Worm (Caenorhabditis elegans): Measurements from ENCODE around the gene ufbp-1.
A peak's percentile ranks its signal among the peaks of the same experiment; 100 is the strongest.

The ufbp-1 gene

ce11 chrIII:8467520-8467919 is 24.1 kb upstream of the ufbp-1 start:
- no peak for TF ChIP-seq spr-1 (tag; optimal IDR thresholded peaks at IDR 0.05)
- no peak for TF ChIP-seq zfp-2 (tag; optimal IDR thresholded peaks at IDR 0.05)
- TF ChIP-seq unc-62 (GFP tag; optimal IDR thresholded peaks at IDR 0.05 in 1 of 2) = peak in 1 of 2 experiments; percentile 81
- no peak for TF ChIP-seq unc-62 (tag; optimal IDR thresholded peaks at IDR 0.05)
- no peak for TF ChIP-seq nhr-48 (tag; optimal IDR thresholded peaks at IDR 0.05)
- TF ChIP-seq ces-1 (GFP tag; optimal IDR thresholded peaks at IDR 0.05) = no peak
- TF ChIP-seq F10B5.3 (tag; optimal IDR thresholded peaks at IDR 0.05) = no peak
- TF ChIP-seq nhr-28 (tag; optimal IDR thresholded peaks at IDR 0.05) = no peak
- TF ChIP-seq Y5F2A.4 (GFP tag; optimal IDR thresholded peaks at IDR 0.05) = no peak
- no peak for TF ChIP-seq nhr-42 (GFP tag; IDR thresholded peaks at IDR 0.05)
- peak; percentile 90 for TF ChIP-seq aha-1 (tag)

- TF ChIP-seq ZK546.5 (tag; optimal IDR thresholded peaks at IDR 0.05) = no peak
- no peak for TF ChIP-seq zip-11 (GFP tag; IDR thresholded peaks at IDR 0.05)
Measured at ce11 chrIII:8466735-8467134, 23.3 kb upstream of the ufbp-1 start, which contains the start of gene mig-39. TSS of gene mig-39 (plus strand) at chrIII:8467035.

DNA sequence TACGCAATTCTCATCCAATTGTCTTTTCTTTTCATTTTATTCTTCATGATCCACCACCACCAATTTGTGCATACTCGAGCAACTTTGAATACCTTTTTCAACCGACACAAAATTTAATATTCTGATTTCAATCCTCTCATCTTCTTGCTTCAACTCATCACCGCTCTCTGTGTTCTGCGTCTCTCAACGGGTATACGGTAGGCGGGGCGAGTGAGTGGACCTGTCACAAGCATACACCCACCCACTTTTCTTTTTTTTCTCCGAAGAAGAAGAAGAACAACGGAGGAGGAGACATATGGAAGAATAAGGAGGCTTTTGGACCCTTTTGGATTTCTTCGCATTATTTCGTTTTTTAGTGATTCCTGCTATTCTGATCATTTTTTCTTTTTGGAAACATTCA is 18.0 kb upstream of the ufbp-1 start:
- TF ChIP-seq pha-4 (GFP tag; IDR thresholded peaks at IDR 0.05) (no peak), pha-4 (tag; optimal IDR thresholded peaks at IDR 0.05) (no peak), nhr-48 (tag; optimal IDR thresholded peaks at IDR 0.05) (no peak), F10B5.3 (tag; optimal IDR thresholded peaks at IDR 0.05) (no peak), lsy-2 (tag; optimal IDR thresholded peaks at IDR 0.05) (peak in 1 of 2 experiments; percentile 77)

- TF ChIP-seq aha-1 (tag) = peak; percentile 69
- TF ChIP-seq T20F7.1 (GFP tag; optimal IDR thresholded peaks at IDR 0.05) = no peak
Measured at ce11 chrIII:8457605-8458004, 14.2 kb upstream of the ufbp-1 start.

- TF ChIP-seq ceh-62 (tag; optimal IDR thresholded peaks at IDR 0.05) = no peak
- no peak for TF ChIP-seq nhr-6 (tag; optimal IDR thresholded peaks at IDR 0.05)
- no peak for TF ChIP-seq rbr-2 (tag; optimal IDR thresholded peaks at IDR 0.05)
- no peak for TF ChIP-seq ama-1 (optimal IDR thresholded peaks at IDR 0.05)
- no peak for TF ChIP-seq nhr-11 (tag; optimal IDR thresholded peaks at IDR 0.05)
- no peak for TF ChIP-seq tra-1 (GFP tag; IDR thresholded peaks at IDR 0.05)
- TF ChIP-seq dpl-1 (GFP tag; optimal IDR thresholded peaks at IDR 0.05) = no peak
- TF ChIP-seq nhr-102 (tag; optimal IDR thresholded peaks at IDR 0.05) = no peak
- no peak for TF ChIP-seq lsy-2 (tag; optimal IDR thresholded peaks at IDR 0.05)
- TF ChIP-seq F49E8.2 (tag; optimal IDR thresholded peaks at IDR 0.05; ENCODE audit: borderline replicate concordance) = no peak
- TF ChIP-seq unc-130 (GFP tag; optimal IDR thresholded peaks at IDR 0.05) = no peak
- no peak for TF ChIP-seq daf-19 (GFP tag; conservative IDR thresholded peaks at IDR 0.05)
Measured at ce11 chrIII:8451181-8451580, 7.8 kb upstream of the ufbp-1 start.

- TF ChIP-seq daf-16 (GFP tag; optimal IDR thresholded peaks at IDR 0.05) (no peak), daf-16 (tag; optimal IDR thresholded peaks at IDR 0.05) (peak; percentile 54), duxl-1 (tag; optimal IDR thresholded peaks at IDR 0.05; ENCODE audit: poor library complexity) (peak; percentile 27), ama-1 (optimal IDR thresholded peaks at IDR 0.05) (no peak), lin-38 (GFP tag; IDR thresholded peaks at IDR 0.05) (peak; percentile 42; the same call in 1 of the 2 replicates), hlh-30 (tag; optimal IDR thresholded peaks at IDR 0.05; ENCODE audit: insufficient read depth) (peak; percentile 20)
Measured at ce11 chrIII:8450494-8450893, 7.1 kb upstream of the ufbp-1 start.

Data from whole organism, L4 larva.